Worm (Caenorhabditis elegans) whole organism, L4 larva: Measurements from ENCODE around the gene mdt-22.

Experiments
- ZK546.5 ChIP-seq, 2 experiments: sonication (generic microtip); optimal IDR thresholded peaks; 2 replicates each; lab custom pipeline; 2017; ENCODE audit warnings: missing biosample characterization in 2 of 2, missing genetic modification characterization in 2 of 2
- aly-2 ChIP-seq: sonication (generic microtip); optimal IDR thresholded peaks from 2 replicates; lab custom pipeline; 2018; ENCODE audit warnings: missing biosample characterization, missing genetic modification characterization
- ceh-28 ChIP-seq: fragments of 150-350 bp; optimal IDR thresholded peaks from 2 replicates; lab custom pipeline; 2014; ENCODE audit warnings: missing biosample characterization, missing genetic modification reagents, missing genetic modification characterization
- fkh-10 ChIP-seq: fragments of 150-350 bp; optimal IDR thresholded peaks from 2 replicates; lab custom pipeline; 2014; ENCODE audit warnings: missing biosample characterization, missing genetic modification reagents, missing genetic modification characterization
- lsy-2 ChIP-seq, 2 experiments: fragments of 150-350 bp in 1 of 2; sonication (generic microtip) in 1 of 2; optimal IDR thresholded peaks; 2 replicates each; lab custom pipeline; 2014 to 2017; ENCODE audit warnings: missing biosample characterization in 2 of 2, missing genetic modification characterization in 2 of 2
- nhr-48 ChIP-seq: sonication (generic microtip); optimal IDR thresholded peaks from 2 replicates; lab custom pipeline; 2016; ENCODE audit warnings: mild to moderate bottlenecking, missing genetic modification characterization, missing compliant biosample characterization
- pha-4 ChIP-seq, 2 experiments: fragments of 150-350 bp in 1 of 2; fragments of 200-800 bp in 1 of 2; sonication (Bioruptor generic) in 1 of 2; IDR thresholded peaks in 1 of 2; optimal IDR thresholded peaks in 1 of 2; 2 replicates each; pipeline versions ENCODE4 v1.3.6 to Lab custom; 2014 to 2022; ENCODE audit warnings: missing genetic modification characterization in 2 of 2, missing genetic modification reagents in 2 of 2, missing biosample characterization in 1 of 2, missing compliant biosample characterization in 1 of 2
- saeg-2 ChIP-seq: fragments of 200-800 bp; sonication (Bioruptor generic); IDR thresholded peaks from 2 replicates; pipeline ENCODE4 v1.3.6; 2022; ENCODE audit warnings: missing genetic modification reagents, missing genetic modification characterization, missing compliant biosample characterization
- snpc-4 ChIP-seq: fragments of 150-350 bp; optimal IDR thresholded peaks from 2 replicates; lab custom pipeline; 2014; ENCODE audit warnings: missing biosample characterization, missing genetic modification characterization
- spr-3 ChIP-seq: fragments of 200-800 bp; sonication (Bioruptor generic); optimal IDR thresholded peaks from 2 replicates; lab custom pipeline; 2018; ENCODE audit warnings: mild to moderate bottlenecking, missing genetic modification characterization, missing compliant biosample characterization
- unc-62 ChIP-seq, 3 experiments: fragments of 150-350 bp in 1 of 3; sonication (generic microtip); optimal IDR thresholded peaks in 2 of 3; peaks in 1 of 3; 1 replicate in 1 of 3; 2 replicates in 2 of 3; lab custom pipeline; 2014 to 2017; ENCODE audit warnings: missing biosample characterization in 3 of 3, missing genetic modification characterization in 3 of 3, missing genetic modification reagents in 3 of 3, missing genotype in 1 of 3

DNA sequence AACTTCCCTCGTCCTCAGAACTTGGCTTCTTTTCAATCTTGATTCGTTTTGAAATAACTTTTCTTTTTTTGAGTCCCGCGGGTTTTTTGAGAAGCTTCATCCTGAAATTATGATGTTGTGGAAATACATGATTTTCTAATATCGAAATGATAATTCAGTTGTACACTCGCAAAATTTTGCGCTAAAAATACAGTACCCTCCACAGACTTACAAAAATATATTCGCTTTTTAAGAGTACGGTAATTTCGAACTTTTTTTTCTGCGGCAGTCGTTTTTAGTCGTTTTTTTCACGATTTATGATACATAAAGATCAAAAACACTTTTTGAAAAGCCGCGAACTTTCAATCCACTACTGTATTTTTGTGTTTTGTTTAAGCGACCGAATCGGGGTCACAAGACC is 44.0 kb downstream of the mdt-22 start, which contains the start of gene pro-2:
- no peak for TF ChIP-seq aly-2 (tag; lab: Kevin White, UChicago)
- no peak for TF ChIP-seq lsy-2 (tag; optimal IDR thresholded peaks at IDR 0.05; lab: Kevin White, UChicago)
- no peak for TF ChIP-seq ceh-28 (tag; lab: Kevin White, UChicago)
- TF ChIP-seq snpc-4 (tag; lab: Kevin White, UChicago): no peak
- no peak for TF ChIP-seq pha-4 (GFP tag; IDR thresholded peaks at IDR 0.05; lab: Robert Waterston, UW)
- TF ChIP-seq pha-4 (tag; optimal IDR thresholded peaks at IDR 0.05; lab: Kevin White, UChicago): no peak
- no peak for TF ChIP-seq ZK546.5 (tag; optimal IDR thresholded peaks at IDR 0.05; lab: Kevin White, UChicago)
- no peak for TF ChIP-seq unc-62 (GFP tag; optimal IDR thresholded peaks at IDR 0.05 in 1 of 2; lab: Kevin White, UChicago)
- TF ChIP-seq unc-62 (tag; optimal IDR thresholded peaks at IDR 0.05; lab: Kevin White, UChicago): no peak
- no peak for TF ChIP-seq spr-3 (GFP tag; lab: Kevin White, UChicago)
- no peak for TF ChIP-seq fkh-10
- TF ChIP-seq nhr-48 (tag; lab: Kevin White, UChicago): no peak
- no peak for TF ChIP-seq saeg-2 (GFP tag; lab: Robert Waterston, UW)
